Fruit fly (Drosophila melanogaster) whole organism, prepupa: ENCODE results near the gene CG34291.

Experiments
- CG10631 ChIP-seq: fragments of 200-800 bp; sonication (Bioruptor generic); optimal IDR thresholded peaks from 2 replicates; lab custom pipeline; 2016; ENCODE audit warnings: missing biosample characterization, missing genetic modification characterization
- CG10669 ChIP-seq: fragments of 200-800 bp; sonication (Bioruptor generic); optimal IDR thresholded peaks from 3 replicates; lab custom pipeline; 2018; ENCODE audit warnings: missing biosample characterization, mild to moderate bottlenecking, missing genetic modification characterization, moderate library complexity
- CG11294 ChIP-seq: fragments of 200-800 bp; sonication (Bioruptor generic); IDR thresholded peaks from 2 replicates; pipeline ENCODE4 v1.3.6; 2022; ENCODE audit warnings: missing biosample characterization, missing genetic modification characterization
- CG11762 ChIP-seq: fragments of 200-800 bp; sonication (Bioruptor generic); optimal IDR thresholded peaks from 3 replicates; lab custom pipeline; 2016; ENCODE audit warnings: missing biosample characterization, missing genetic modification characterization; ENCODE audit not compliant: insufficient read depth
- CG15336 ChIP-seq: fragments of 200-800 bp; sonication (Bioruptor generic); IDR thresholded peaks from 2 replicates; pipeline ENCODE4 v1.3.6; 2022; ENCODE audit warnings: missing biosample characterization, missing genetic modification characterization
- CG1621 ChIP-seq: fragments of 200-800 bp; sonication (Bioruptor generic); optimal IDR thresholded peaks from 3 replicates; lab custom pipeline; 2018; ENCODE audit warnings: missing biosample characterization, mild to moderate bottlenecking, missing genetic modification characterization
- CG16779 ChIP-seq: fragments of 200-800 bp; sonication (Bioruptor generic); optimal IDR thresholded peaks from 3 replicates; lab custom pipeline; 2017; ENCODE audit warnings: missing biosample characterization, mild to moderate bottlenecking, missing genetic modification characterization
- CG3032 ChIP-seq: fragments of 200-800 bp; optimal IDR thresholded peaks from 2 replicates; lab custom pipeline; 2019; ENCODE audit warnings: missing biosample characterization, mild to moderate bottlenecking, missing genetic modification characterization, moderate library complexity
- CG31627 ChIP-seq: fragments of 200-800 bp; sonication (Bioruptor generic); optimal IDR thresholded peaks from 3 replicates; lab custom pipeline; 2016; ENCODE audit warnings: missing biosample characterization, missing genetic modification characterization
- CG32006 ChIP-seq: fragments of 200-800 bp; sonication (Bioruptor generic); optimal IDR thresholded peaks from 3 replicates; lab custom pipeline; 2017; ENCODE audit warnings: missing biosample characterization, mild to moderate bottlenecking, missing genetic modification characterization
- CG34406 ChIP-seq: fragments of 200-800 bp; sonication (Bioruptor generic); optimal IDR thresholded peaks from 3 replicates; lab custom pipeline; 2016; ENCODE audit warnings: missing biosample characterization, missing genetic modification characterization
- CG3919 ChIP-seq: fragments of 200-800 bp; sonication (Bioruptor generic); optimal IDR thresholded peaks from 3 replicates; lab custom pipeline; 2016; ENCODE audit warnings: missing biosample characterization, missing genetic modification characterization
- CG4318 ChIP-seq: fragments of 200-800 bp; sonication (Bioruptor generic); optimal IDR thresholded peaks from 3 replicates; lab custom pipeline; 2017; ENCODE audit warnings: missing biosample characterization, mild to moderate bottlenecking, missing genetic modification characterization
- CG6276 ChIP-seq: fragments of 200-800 bp; sonication (Bioruptor generic); optimal IDR thresholded peaks from 2 replicates; lab custom pipeline; 2017; ENCODE audit warnings: missing biosample characterization, mild to moderate bottlenecking, missing genetic modification characterization
- CG6808 ChIP-seq: fragments of 200-800 bp; sonication (Bioruptor generic); optimal IDR thresholded peaks from 3 replicates; lab custom pipeline; 2017; ENCODE audit warnings: missing biosample characterization, missing genetic modification characterization, mild to moderate bottlenecking, moderate library complexity, missing genetic modification reagents
- CG7368 ChIP-seq: fragments of 200-800 bp; sonication (Bioruptor generic); optimal IDR thresholded peaks from 3 replicates; lab custom pipeline; 2016; ENCODE audit warnings: missing biosample characterization, missing genetic modification characterization
- CG8119 ChIP-seq: fragments of 200-800 bp; sonication (Bioruptor generic); IDR thresholded peaks from 3 replicates; pipeline ENCODE4 v1.3.6; 2022; ENCODE audit warnings: missing biosample characterization, missing genetic modification characterization
- CG8319 ChIP-seq: fragments of 200-800 bp; sonication (Bioruptor generic); optimal IDR thresholded peaks from 3 replicates; lab custom pipeline; 2016; ENCODE audit warnings: missing biosample characterization, missing genetic modification characterization
- CG8632 ChIP-seq: fragments of 200-800 bp; sonication (Bioruptor generic); optimal IDR thresholded peaks from 3 replicates; lab custom pipeline; 2016; ENCODE audit warnings: missing biosample characterization, missing genetic modification characterization
- Eip75B ChIP-seq: fragments of 200-800 bp; sonication (Bioruptor generic); optimal IDR thresholded peaks from 3 replicates; lab custom pipeline; 2016; ENCODE audit warnings: missing biosample characterization, missing genetic modification characterization
- Eip78C ChIP-seq: fragments of 200-800 bp; sonication (Bioruptor generic); peaks from one replicate; lab custom pipeline; 2016; ENCODE audit warnings: missing biosample characterization, missing genetic modification characterization
- Eip93F ChIP-seq: fragments of 200-800 bp; sonication (Bioruptor generic); optimal IDR thresholded peaks from 2 replicates; lab custom pipeline; 2016; ENCODE audit warnings: missing biosample characterization, mild to moderate bottlenecking, missing genetic modification characterization
- Ets96B ChIP-seq: fragments of 200-800 bp; optimal IDR thresholded peaks from 2 replicates; lab custom pipeline; 2019; ENCODE audit warnings: missing biosample characterization, mild to moderate bottlenecking, missing genetic modification characterization, moderate library complexity
- Gug ChIP-seq: fragments of 200-800 bp; sonication (Bioruptor generic); IDR thresholded peaks from 2 replicates; pipeline ENCODE4 v1.3.6; 2022; ENCODE audit warnings: missing biosample characterization, missing genetic modification characterization
- Hr38 ChIP-seq: sonication (Bioruptor generic); optimal IDR thresholded peaks from 2 replicates; lab custom pipeline; 2016; ENCODE audit warnings: missing biosample characterization, missing genetic modification characterization
- Hr39 ChIP-seq: fragments of 200-800 bp; sonication (Bioruptor generic); optimal IDR thresholded peaks from 2 replicates; lab custom pipeline; 2016; ENCODE audit warnings: missing biosample characterization, missing genetic modification characterization
- Hr4 ChIP-seq: fragments of 200-800 bp; sonication (Bioruptor generic); optimal IDR thresholded peaks from 3 replicates; lab custom pipeline; 2016; ENCODE audit warnings: missing biosample characterization, missing genetic modification characterization
- Lpt ChIP-seq: fragments of 200-800 bp; sonication (Bioruptor generic); optimal IDR thresholded peaks from 3 replicates; lab custom pipeline; 2016; ENCODE audit warnings: missing biosample characterization, missing genetic modification characterization
- Met ChIP-seq: fragments of 200-800 bp; sonication (Bioruptor generic); optimal IDR thresholded peaks from 3 replicates; lab custom pipeline; 2016; ENCODE audit warnings: missing biosample characterization, missing genetic modification characterization
- Smox ChIP-seq: fragments of 200-800 bp; sonication (Bioruptor generic); optimal IDR thresholded peaks from 3 replicates; lab custom pipeline; 2016; ENCODE audit warnings: missing biosample characterization, missing genetic modification characterization
- Sox102F ChIP-seq: fragments of 200-800 bp; sonication (Bioruptor generic); optimal IDR thresholded peaks from 2 replicates; lab custom pipeline; 2016; ENCODE audit warnings: missing biosample characterization, mild to moderate bottlenecking, missing genetic modification characterization
- Sox14 ChIP-seq: fragments of 200-800 bp; sonication (Bioruptor generic); optimal IDR thresholded peaks from 3 replicates; lab custom pipeline; 2016; ENCODE audit warnings: missing biosample characterization, missing genetic modification characterization
- achi ChIP-seq: fragments of 200-800 bp; sonication (Bioruptor generic); optimal IDR thresholded peaks from 3 replicates; lab custom pipeline; 2016; ENCODE audit warnings: missing biosample characterization, missing genetic modification characterization
- dac ChIP-seq: fragments of 200-800 bp; sonication (Bioruptor generic); optimal IDR thresholded peaks from 2 replicates; lab custom pipeline; 2017; ENCODE audit warnings: missing biosample characterization, mild to moderate bottlenecking, missing genetic modification characterization
- eg ChIP-seq: fragments of 200-800 bp; sonication (Bioruptor generic); IDR thresholded peaks from 3 replicates; pipeline ENCODE4 v1.3.6; 2022; ENCODE audit warnings: missing biosample characterization, missing genetic modification characterization
- esn ChIP-seq: fragments of 200-800 bp; sonication (Bioruptor generic); optimal IDR thresholded peaks from 2 replicates; lab custom pipeline; 2016; ENCODE audit warnings: missing biosample characterization, mild to moderate bottlenecking, missing genetic modification characterization, moderate library complexity
- fd85E ChIP-seq: fragments of 200-800 bp; sonication (Bioruptor generic); optimal IDR thresholded peaks from 3 replicates; lab custom pipeline; 2016; ENCODE audit warnings: missing biosample characterization, missing genetic modification characterization
- pdm3 ChIP-seq: fragments of 200-800 bp; sonication (Bioruptor generic); optimal IDR thresholded peaks from 3 replicates; lab custom pipeline; 2016; ENCODE audit warnings: missing biosample characterization, missing genetic modification characterization
- spab ChIP-seq: fragments of 200-800 bp; sonication (Bioruptor generic); optimal IDR thresholded peaks from 2 replicates; lab custom pipeline; 2017; ENCODE audit warnings: missing biosample characterization, mild to moderate bottlenecking, missing genetic modification characterization, missing genetic modification reagents
- ss ChIP-seq, 2 experiments: fragments of 200-800 bp; sonication (Bioruptor generic); optimal IDR thresholded peaks; 2 replicates in 1 of 2; 3 replicates in 1 of 2; lab custom pipeline; 2017 to 2018; ENCODE audit warnings: mild to moderate bottlenecking in 2 of 2, missing biosample characterization in 2 of 2, missing genetic modification characterization in 2 of 2, moderate library complexity in 1 of 2
- svp ChIP-seq: fragments of 200-800 bp; sonication (Bioruptor generic); peaks from one replicate; lab custom pipeline; 2016; ENCODE audit warnings: missing biosample characterization, missing genetic modification characterization
- topi ChIP-seq: fragments of 200-800 bp; sonication (Bioruptor generic); optimal IDR thresholded peaks from 3 replicates; lab custom pipeline; 2016; ENCODE audit warnings: missing biosample characterization, missing genetic modification characterization
- vri ChIP-seq: fragments of 200-800 bp; sonication (Bioruptor generic); optimal IDR thresholded peaks from 3 replicates; lab custom pipeline; 2016; ENCODE audit warnings: missing biosample characterization, mild to moderate bottlenecking, missing genetic modification characterization

The CG34291 gene

DNA sequence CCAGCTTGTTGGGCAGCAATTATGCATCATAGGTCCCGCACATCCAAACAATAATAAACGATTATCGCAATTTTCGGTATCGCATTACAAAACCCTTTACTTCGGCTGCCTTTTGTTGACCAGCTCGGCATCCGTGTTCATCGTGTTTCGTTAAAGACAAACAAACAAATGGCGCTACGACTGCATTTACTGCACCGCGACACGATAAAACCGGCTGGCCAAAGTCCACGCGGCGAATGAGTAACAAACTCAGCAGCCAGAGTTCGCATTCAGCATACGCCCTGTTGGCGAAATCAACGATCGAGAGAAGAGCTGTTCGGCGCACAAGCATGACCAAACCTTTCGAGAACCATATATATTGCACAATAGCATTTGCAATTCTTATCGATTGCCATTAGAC lies 38.8 kb upstream of the CG34291 start (continued):
- peak; percentile 8 for TF ChIP-seq CG32006 (GFP tag; lab: Kevin White, UChicago)

DNA sequence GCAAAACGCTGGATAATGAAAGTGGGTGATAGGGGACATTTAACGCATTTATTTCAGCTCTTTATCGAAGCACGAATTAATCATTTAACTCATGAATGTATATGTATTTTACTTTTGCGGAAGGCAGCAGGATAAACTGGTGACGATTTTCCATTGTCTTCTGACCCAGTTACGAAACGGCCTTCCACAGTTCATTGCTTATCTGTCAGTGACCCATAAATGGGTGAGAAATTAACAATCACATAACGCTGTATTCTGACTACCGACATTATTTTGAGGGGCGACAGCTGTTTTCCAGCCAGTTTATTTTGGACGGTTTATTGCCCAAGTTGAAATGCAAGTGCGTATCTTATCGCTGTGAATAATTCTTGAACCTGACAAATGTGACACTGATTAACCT lies 38.0 kb upstream of the CG34291 start:
- TF ChIP-seq Met (no peak), Hr39 (GFP tag; lab: Kevin White, UChicago) (no peak), CG7368 (no peak), fd85E (no peak), Hr4 (no peak), CG3032 (tag; lab: Kevin White, UChicago) (no peak), Hr38 (GFP tag; lab: Kevin White, UChicago) (no peak), ss (GFP tag; optimal IDR thresholded peaks at IDR 0.05; lab: Kevin White, UChicago) (no peak), Ets96B (tag; lab: Kevin White, UChicago) (no peak), CG1621 (no peak), vri (GFP tag; lab: Kevin White, UChicago) (peak; percentile 85), CG8119 (no peak), CG8632 (GFP tag; lab: Kevin White, UChicago) (no peak), CG10669 (GFP tag; lab: Kevin White, UChicago) (no peak), Eip75B (GFP tag; lab: Kevin White, UChicago) (peak; percentile 18), dac (GFP tag; lab: Kevin White, UChicago) (no peak), Eip93F (GFP tag; lab: Kevin White, UChicago) (peak; percentile 17), CG3919 (GFP tag; lab: Kevin White, UChicago) (no peak), Gug (no peak), CG15336 (no peak), svp (GFP tag; lab: Kevin White, UChicago) (peak; percentile 47)

DNA sequence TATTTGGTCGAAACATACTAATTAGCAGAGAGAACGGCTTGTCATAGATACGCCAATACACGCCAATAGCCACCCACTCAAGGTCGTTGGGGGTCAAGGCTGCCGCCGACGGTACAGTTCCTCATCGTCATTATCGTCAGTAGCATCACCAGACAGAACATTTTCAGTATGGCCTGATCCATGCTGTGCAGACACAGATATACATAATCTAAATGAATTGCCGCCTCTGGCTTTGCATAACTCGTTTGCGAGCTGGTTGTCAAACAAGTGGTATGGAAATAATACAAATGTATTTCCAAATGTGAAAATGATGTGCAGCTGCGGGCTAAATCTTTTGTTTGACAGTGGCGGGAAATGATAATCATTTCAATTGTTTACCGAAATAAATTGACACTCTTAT lies 37.6 kb upstream of the CG34291 start:
- TF ChIP-seq spab (no peak), CG11294 (GFP tag; lab: Robert Waterston, UW) (no peak), CG8319 (GFP tag; lab: Kevin White, UChicago) (no peak), CG15336 (no peak), esn (no peak), Lpt (GFP tag; lab: Kevin White, UChicago) (no peak), topi (GFP tag; lab: Kevin White, UChicago) (no peak), svp (GFP tag; lab: Kevin White, UChicago) (no peak), eg (GFP tag; lab: Robert Waterston, UW) (no peak), CG34406 (GFP tag; lab: Kevin White, UChicago) (no peak), ss (GFP tag; optimal IDR thresholded peaks at IDR 0.05; lab: Kevin White, UChicago) (no peak)

DNA sequence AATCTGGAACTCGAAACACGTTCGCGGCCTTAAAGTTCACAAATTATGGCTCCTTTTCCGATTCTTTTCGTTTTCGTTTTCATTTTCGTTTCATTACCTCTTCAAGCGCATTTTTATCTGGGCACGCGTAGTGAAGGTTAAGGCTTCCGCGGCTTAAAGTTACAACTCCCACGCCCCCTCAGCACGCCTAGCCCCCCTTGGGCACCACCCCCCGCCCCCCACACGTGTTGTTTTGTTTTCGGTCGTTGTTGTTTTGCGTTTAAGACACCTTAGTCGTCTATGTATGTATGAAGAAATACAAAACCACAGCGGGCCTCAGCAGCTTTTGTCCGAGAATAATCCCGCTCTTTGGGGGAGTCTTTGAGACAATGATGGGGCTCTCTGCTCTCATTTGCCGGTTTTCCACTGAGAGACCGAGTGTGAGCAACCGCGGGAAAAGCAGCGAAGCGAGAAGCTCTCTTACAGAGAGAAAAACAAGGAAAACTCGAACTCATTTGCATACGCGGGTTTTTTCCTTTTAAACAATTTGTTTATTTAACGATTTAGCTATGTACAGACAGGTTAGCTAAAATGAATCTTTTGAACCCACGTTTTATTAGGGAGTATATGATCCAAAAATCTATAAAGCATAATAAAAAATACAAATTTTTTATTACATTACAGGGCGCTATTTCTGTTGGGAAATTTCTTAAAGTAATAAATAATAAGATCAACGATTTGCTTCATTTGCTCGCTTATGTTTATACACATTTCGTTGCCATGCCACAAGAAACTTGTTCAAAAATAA lies 36.8 kb upstream of the CG34291 start:
- TF ChIP-seq Smox (GFP tag; lab: Kevin White, UChicago) (no peak), Sox14 (GFP tag; lab: Kevin White, UChicago) (peak; percentile 16), esn (peak; percentile 2), CG31627 (no peak), CG6808 (GFP tag; lab: Kevin White, UChicago) (peak; percentile 60), CG11762 (peak; percentile 29), Eip75B (GFP tag; lab: Kevin White, UChicago) (peak; percentile 50), CG15336 (peak; percentile 53), Eip78C (peak; percentile 77), CG16779 (tag; lab: Kevin White, UChicago) (peak; percentile 3), Eip93F (GFP tag; lab: Kevin White, UChicago) (no peak), eg (GFP tag; lab: Robert Waterston, UW) (peak; percentile 81), Hr38 (GFP tag; lab: Kevin White, UChicago) (no peak), CG10631 (peak; percentile 44), topi (GFP tag; lab: Kevin White, UChicago) (peak; percentile 7), Gug (0 out of 2 replicates have a peak, but pooled peaks have one; percentile 9), CG3032 (tag; lab: Kevin White, UChicago) (peak; percentile 25), CG3919 (GFP tag; lab: Kevin White, UChicago) (peak; percentile 60), achi (GFP tag; lab: Kevin White, UChicago) (peak; percentile 67), vri (GFP tag; lab: Kevin White, UChicago) (no peak), Sox102F (GFP tag; lab: Kevin White, UChicago) (no peak), CG8319 (GFP tag; lab: Kevin White, UChicago) (no peak), ss (GFP tag; optimal IDR thresholded peaks at IDR 0.05; lab: Kevin White, UChicago) (peak in 1 of 2 experiments; percentile 24), CG6276 (peak; percentile 55), pdm3 (GFP tag; lab: Kevin White, UChicago) (peak; percentile 29), CG4318 (GFP tag; lab: Kevin White, UChicago) (peak; percentile 30), dac (GFP tag; lab: Kevin White, UChicago) (no peak), Lpt (GFP tag; lab: Kevin White, UChicago) (no peak), Hr4 (peak; percentile 71), CG8119 (peak; percentile 36; the same call in 1 of the 3 replicates)
